Worm (Caenorhabditis elegans) whole organism, mixed stage, embryonic: Measurements from ENCODE around the gene R11D1.10.

ENCODE experiments used
- M03D4.4 ChIP-seq: sonication (generic microtip); optimal IDR thresholded peaks from 2 replicates; lab custom pipeline; 2017; ENCODE audit warnings: mild to moderate bottlenecking, missing genetic modification characterization, missing compliant biosample characterization
- blmp-1 ChIP-seq: fragments of 150-350 bp; optimal IDR thresholded peaks from 2 replicates; lab custom pipeline; 2014; ENCODE audit warnings: missing biosample characterization, missing genetic modification characterization
- ceh-39 ChIP-seq: fragments of 150-350 bp; optimal IDR thresholded peaks from 2 replicates; lab custom pipeline; 2014; ENCODE audit warnings: missing biosample characterization, missing genetic modification characterization
- ceh-83 ChIP-seq: fragments of 200-800 bp; sonication (Bioruptor generic); optimal IDR thresholded peaks from 2 replicates; lab custom pipeline; 2018; ENCODE audit warnings: mild to moderate bottlenecking, missing genetic modification characterization, missing compliant biosample characterization
- ces-1 ChIP-seq: fragments of 150-350 bp; optimal IDR thresholded peaks from 2 replicates; lab custom pipeline; 2014; ENCODE audit warnings: missing biosample characterization, missing genetic modification reagents, missing genetic modification characterization
- cnd-1 ChIP-seq: fragments of 200-800 bp; sonication (Bioruptor generic); optimal IDR thresholded peaks from 2 replicates; lab custom pipeline; 2018; ENCODE audit warnings: mild to moderate bottlenecking, missing genetic modification characterization, missing compliant biosample characterization
- drap-1 ChIP-seq: fragments of 200-800 bp; sonication (Bioruptor generic); optimal IDR thresholded peaks from 3 replicates; lab custom pipeline; 2018; ENCODE audit warnings: mild to moderate bottlenecking, missing genetic modification characterization, missing compliant biosample characterization
- flh-1 ChIP-seq: fragments of 200-800 bp; sonication (Bioruptor generic); optimal IDR thresholded peaks from 2 replicates; lab custom pipeline; 2018; ENCODE audit warnings: mild to moderate bottlenecking, missing genetic modification characterization, moderate library complexity, missing compliant biosample characterization
- ham-2 ChIP-seq: fragments of 200-800 bp; sonication (Bioruptor generic); optimal IDR thresholded peaks from 2 replicates; lab custom pipeline; 2018; ENCODE audit warnings: mild to moderate bottlenecking, missing genetic modification characterization, missing compliant biosample characterization
- hlh-1 ChIP-seq: fragments of 150-350 bp; optimal IDR thresholded peaks from 2 replicates; lab custom pipeline; 2014; ENCODE audit warnings: missing biosample characterization, missing genetic modification reagents, missing genetic modification characterization
- lin-13 ChIP-seq: fragments of 150-350 bp; optimal IDR thresholded peaks from 2 replicates; lab custom pipeline; 2014; ENCODE audit warnings: missing biosample characterization, missing genetic modification characterization
- lin-32 ChIP-seq: fragments of 200-800 bp; sonication (Bioruptor generic); optimal IDR thresholded peaks from 2 replicates; lab custom pipeline; 2018; ENCODE audit warnings: mild to moderate bottlenecking, missing genetic modification characterization, missing compliant biosample characterization
- lsy-2 ChIP-seq: fragments of 150-350 bp; optimal IDR thresholded peaks from 2 replicates; lab custom pipeline; 2014; ENCODE audit warnings: missing biosample characterization, missing genetic modification characterization
- mab-5 ChIP-seq: fragments of 150-350 bp; optimal IDR thresholded peaks from 2 replicates; lab custom pipeline; 2014; ENCODE audit warnings: missing biosample characterization, missing genetic modification characterization
- mep-1 ChIP-seq: fragments of 150-350 bp; optimal IDR thresholded peaks from 2 replicates; lab custom pipeline; 2017; ENCODE audit warnings: missing biosample characterization, missing genetic modification reagents, missing genetic modification characterization, inconsistent platforms
- mls-2 ChIP-seq: sonication (generic microtip); optimal IDR thresholded peaks from 2 replicates; lab custom pipeline; 2016; ENCODE audit warnings: mild to moderate bottlenecking, missing genetic modification characterization, moderate library complexity, missing compliant biosample characterization
- nhr-12 ChIP-seq: fragments of 150-350 bp; optimal IDR thresholded peaks from 2 replicates; lab custom pipeline; 2014; ENCODE audit warnings: missing biosample characterization, missing genetic modification characterization
- nhr-2 ChIP-seq: fragments of 150-350 bp; optimal IDR thresholded peaks from 2 replicates; lab custom pipeline; 2014; ENCODE audit warnings: missing biosample characterization, missing genetic modification characterization
- nhr-237 ChIP-seq: fragments of 150-350 bp; optimal IDR thresholded peaks from 2 replicates; lab custom pipeline; 2014; ENCODE audit warnings: missing biosample characterization, missing genetic modification characterization
- nhr-76 ChIP-seq: sonication (generic microtip); optimal IDR thresholded peaks from 2 replicates; lab custom pipeline; 2017; ENCODE audit warnings: missing biosample characterization, missing genetic modification characterization
- pha-4 ChIP-seq: fragments of 150-350 bp; optimal IDR thresholded peaks from 2 replicates; lab custom pipeline; 2018; ENCODE audit warnings: missing biosample characterization, missing genetic modification reagents, missing genetic modification characterization
- snpc-4 ChIP-seq: fragments of 150-350 bp; optimal IDR thresholded peaks from 2 replicates; lab custom pipeline; 2014; ENCODE audit warnings: missing biosample characterization, missing genetic modification characterization
- sptf-1 ChIP-seq: sonication (generic microtip); optimal IDR thresholded peaks from 2 replicates; lab custom pipeline; 2017; ENCODE audit warnings: mild to moderate bottlenecking, missing genetic modification characterization, moderate library complexity, missing compliant biosample characterization
- tbx-8 ChIP-seq: fragments of 200-800 bp; sonication (Bioruptor generic); optimal IDR thresholded peaks from 2 replicates; lab custom pipeline; 2018; ENCODE audit warnings: mild to moderate bottlenecking, missing genetic modification characterization, moderate library complexity, missing compliant biosample characterization
- unc-120 ChIP-seq: sonication (generic microtip); optimal IDR thresholded peaks from 2 replicates; lab custom pipeline; 2017; ENCODE audit warnings: missing genetic modification characterization, missing compliant biosample characterization; ENCODE audit not compliant: poor library complexity, severe bottlenecking
- unc-39 ChIP-seq: fragments of 150-350 bp; optimal IDR thresholded peaks from 2 replicates; lab custom pipeline; 2014; ENCODE audit warnings: missing biosample characterization, missing genetic modification characterization
- unc-62 ChIP-seq: fragments of 150-350 bp; optimal IDR thresholded peaks from 2 replicates; lab custom pipeline; 2014; ENCODE audit warnings: missing biosample characterization, missing genetic modification reagents, missing genetic modification characterization
- zip-8 ChIP-seq: fragments of 150-350 bp; optimal IDR thresholded peaks from 2 replicates; lab custom pipeline; 2014; ENCODE audit warnings: missing biosample characterization, missing genetic modification characterization
- ztf-11 ChIP-seq: fragments of 150-350 bp; optimal IDR thresholded peaks from 2 replicates; lab custom pipeline; 2014; ENCODE audit warnings: missing biosample characterization, missing genetic modification characterization

R11D1.10 gene

ce11 chrV:12728062-12728665 is 1.2 kb upstream of the R11D1.10 start, which contains the start of the genes rpl-28 and mrpl-49:
Gene rpl-28, minus strand, starts transcription at chrV:12728112.
Gene mrpl-49, plus strand, starts transcription at chrV:12728631.
- no peak for TF ChIP-seq M03D4.4
- no peak for TF ChIP-seq sptf-1 (tag; lab: Kevin White, UChicago)
- TF ChIP-seq ham-2, result no peak
- peak; percentile 53 for TF ChIP-seq nhr-2 (tag; lab: Kevin White, UChicago)
- peak; percentile 77 for TF ChIP-seq pha-4 (tag; lab: Kevin White, UChicago)
- no peak for TF ChIP-seq nhr-76 (tag; lab: Kevin White, UChicago)
- TF ChIP-seq hlh-1 (tag; lab: Kevin White, UChicago), result peak; percentile 53
- TF ChIP-seq mab-5 (tag; lab: Kevin White, UChicago), result peak; percentile 34
- TF ChIP-seq nhr-237 (tag; lab: Kevin White, UChicago), result peak; percentile 89
- peak; percentile 81 for TF ChIP-seq ces-1 (GFP tag; lab: Kevin White, UChicago)
- no peak for TF ChIP-seq drap-1 (GFP tag; lab: Kevin White, UChicago)
- peak; percentile 75 for TF ChIP-seq ceh-39 (tag; lab: Kevin White, UChicago)
- TF ChIP-seq lin-13 (tag; lab: Kevin White, UChicago), result peak; percentile 86
- peak; percentile 77 for TF ChIP-seq mep-1 (tag; lab: Kevin White, UChicago)
- peak; percentile 87 for TF ChIP-seq lsy-2
- TF ChIP-seq unc-62 (GFP tag; lab: Kevin White, UChicago), result peak; percentile 16
- TF ChIP-seq ztf-11 (tag; lab: Kevin White, UChicago), result no peak
- TF ChIP-seq cnd-1 (tag; lab: Kevin White, UChicago), result peak; percentile 28
- TF ChIP-seq blmp-1 (tag; lab: Kevin White, UChicago), result no peak

ce11 chrV:12732734-12733133 is 3.4 kb downstream of the R11D1.10 start:
- no peak for TF ChIP-seq mab-5 (tag; lab: Kevin White, UChicago)
- TF ChIP-seq ceh-39 (tag; lab: Kevin White, UChicago), result no peak
- no peak for TF ChIP-seq mls-2 (tag; lab: Kevin White, UChicago)
- no peak for TF ChIP-seq nhr-237 (tag; lab: Kevin White, UChicago)
- no peak for TF ChIP-seq tbx-8 (GFP tag; lab: Kevin White, UChicago)
- TF ChIP-seq zip-8 (tag; lab: Kevin White, UChicago), result no peak
- TF ChIP-seq unc-120 (tag; lab: Kevin White, UChicago), result no peak
- no peak for TF ChIP-seq unc-39 (tag; lab: Kevin White, UChicago)
- no peak for TF ChIP-seq hlh-1 (tag; lab: Kevin White, UChicago)
- TF ChIP-seq snpc-4, result no peak
- no peak for TF ChIP-seq lin-13 (tag; lab: Kevin White, UChicago)
- no peak for TF ChIP-seq flh-1 (GFP tag; lab: Kevin White, UChicago)
- TF ChIP-seq nhr-12 (tag; lab: Kevin White, UChicago), result no peak
- TF ChIP-seq ces-1 (GFP tag; lab: Kevin White, UChicago), result no peak
- TF ChIP-seq lsy-2, result no peak
- no peak for TF ChIP-seq pha-4 (tag; lab: Kevin White, UChicago)

ce11 chrV:12733465-12734248 is 4.3 kb downstream of the R11D1.10 start, which contains the start of the genes dhs-21 and xbx-9:
Gene dhs-21, minus strand, starts transcription at chrV:12733645.
Gene xbx-9, plus strand, starts transcription at chrV:12734198.
- no peak for TF ChIP-seq nhr-76 (tag; lab: Kevin White, UChicago)
- no peak for TF ChIP-seq lin-32
- no peak for TF ChIP-seq pha-4 (tag; lab: Kevin White, UChicago)
- no peak for TF ChIP-seq hlh-1 (tag; lab: Kevin White, UChicago)
- no peak for TF ChIP-seq flh-1 (GFP tag; lab: Kevin White, UChicago)
- TF ChIP-seq ceh-83 (GFP tag; lab: Kevin White, UChicago), result no peak
- no peak for TF ChIP-seq mab-5 (tag; lab: Kevin White, UChicago)
- TF ChIP-seq lin-13 (tag; lab: Kevin White, UChicago), result no peak
- no peak for TF ChIP-seq nhr-12 (tag; lab: Kevin White, UChicago)
- TF ChIP-seq sptf-1 (tag; lab: Kevin White, UChicago), result no peak

ce11 chrV:12736166-12736753 is 6.9 kb downstream of the R11D1.10 start, which contains the start of gene cky-1:
Gene cky-1, plus strand, starts transcription at chrV:12736703.
- TF ChIP-seq ham-2, result peak; percentile 26
- no peak for TF ChIP-seq sptf-1 (tag; lab: Kevin White, UChicago)
- peak; percentile 32 for TF ChIP-seq zip-8 (tag; lab: Kevin White, UChicago)
